Worm (Caenorhabditis elegans) whole organism, young adult: Measurements from ENCODE around the gene C53D6.8.
A peak's percentile ranks its signal among the peaks of the same experiment; 100 is the strongest.

ENCODE experiments used
- B0035.1 ChIP-seq: sonication (generic microtip); optimal IDR thresholded peaks from 2 replicates; lab custom pipeline; 2016; ENCODE audit warnings: missing genetic modification characterization, mild to moderate bottlenecking, missing compliant biosample characterization, missing genotype, missing genetic modification reagents
- B0336.3 ChIP-seq: fragments of 200-800 bp; sonication (Bioruptor generic); IDR thresholded peaks from 2 replicates; pipeline ENCODE4 v1.3.6; 2022; ENCODE audit warnings: missing genetic modification characterization, missing compliant biosample characterization
- C06A6.2 ChIP-seq: fragments of 200-800 bp; sonication (Bioruptor generic); conservative IDR thresholded peaks from 2 replicates; pipeline ENCODE4 v1.3.6; 2022; ENCODE audit warnings: missing genetic modification characterization, missing compliant biosample characterization
- C17E4.6 ChIP-seq: fragments of 200-800 bp; sonication (Bioruptor generic); IDR thresholded peaks from 2 replicates; pipeline ENCODE4 v1.3.6; 2022; ENCODE audit warnings: missing genetic modification reagents, missing genetic modification characterization, missing compliant biosample characterization
- D2030.7 ChIP-seq: fragments of 200-800 bp; sonication (Bioruptor generic); IDR thresholded peaks from 2 replicates; pipeline ENCODE4 v1.3.6; 2022; ENCODE audit warnings: missing genetic modification reagents, missing genetic modification characterization, missing compliant biosample characterization
- F33H1.4 ChIP-seq: fragments of 200-800 bp; sonication (Bioruptor generic); IDR thresholded peaks from 2 replicates; pipeline ENCODE4 v1.3.6; 2022; ENCODE audit warnings: missing genetic modification reagents, missing genetic modification characterization, missing compliant biosample characterization
- F49E8.2 ChIP-seq: sonication (generic microtip); optimal IDR thresholded peaks from 3 replicates; lab custom pipeline; 2017; ENCODE audit warnings: missing genetic modification characterization, mild to moderate bottlenecking, missing compliant biosample characterization, antibody characterized with exemption, moderate library complexity; ENCODE audit not compliant: insufficient read depth
- F52B5.7 ChIP-seq: sonication (generic microtip); optimal IDR thresholded peaks from 2 replicates; lab custom pipeline; 2016; ENCODE audit warnings: mild to moderate bottlenecking, missing genetic modification characterization, missing compliant biosample characterization
- K12H6.12 ChIP-seq: fragments of 200-800 bp; sonication (Bioruptor generic); optimal IDR thresholded peaks from 2 replicates; lab custom pipeline; 2018; ENCODE audit warnings: mild to moderate bottlenecking, missing genetic modification characterization, missing compliant biosample characterization
- T07F8.4 ChIP-seq: sonication (generic microtip); optimal IDR thresholded peaks from 2 replicates; lab custom pipeline; 2016; ENCODE audit warnings: mild to moderate bottlenecking, missing genetic modification characterization, moderate library complexity, missing compliant biosample characterization
- T26A5.8 ChIP-seq: sonication (generic microtip); optimal IDR thresholded peaks from 2 replicates; lab custom pipeline; 2016; ENCODE audit warnings: missing genetic modification characterization, missing compliant biosample characterization
- Y53F4B.3 ChIP-seq: fragments of 200-800 bp; sonication (Bioruptor generic); IDR thresholded peaks from 2 replicates; pipeline ENCODE4 v1.3.6; 2022; ENCODE audit warnings: missing genetic modification reagents, missing genetic modification characterization, missing compliant biosample characterization
- Y53G8AR.9 ChIP-seq: fragments of 200-800 bp; sonication (Bioruptor generic); conservative IDR thresholded peaks from 2 replicates; pipeline ENCODE4 v1.3.6; 2022; ENCODE audit warnings: missing genetic modification reagents, missing genetic modification characterization, missing compliant biosample characterization
- Y56A3A.18 ChIP-seq: fragments of 200-800 bp; sonication (Bioruptor generic); IDR thresholded peaks from 2 replicates; pipeline ENCODE4 v1.3.6; 2022; ENCODE audit warnings: missing genetic modification reagents, missing genetic modification characterization, missing compliant biosample characterization
- Y67H2A.10 ChIP-seq: fragments of 200-800 bp; sonication (Bioruptor generic); conservative IDR thresholded peaks from 2 replicates; pipeline ENCODE4 v1.3.6; 2022; ENCODE audit warnings: missing genetic modification reagents, missing genetic modification characterization, missing compliant biosample characterization
- Y95B8A.8 ChIP-seq: fragments of 200-800 bp; sonication (Bioruptor generic); IDR thresholded peaks from 2 replicates; pipeline ENCODE4 v1.3.6; 2022; ENCODE audit warnings: missing genetic modification reagents, missing genetic modification characterization, missing compliant biosample characterization
- ZK185.1 ChIP-seq: sonication (generic microtip); optimal IDR thresholded peaks from 2 replicates; lab custom pipeline; 2016; ENCODE audit warnings: mild to moderate bottlenecking, missing genetic modification characterization, missing compliant biosample characterization; ENCODE audit not compliant: poor library complexity, severe bottlenecking
- atf-7 ChIP-seq: sonication (generic microtip); optimal IDR thresholded peaks from 2 replicates; lab custom pipeline; 2017; ENCODE audit warnings: mild to moderate bottlenecking, missing genetic modification characterization, missing compliant biosample characterization
- attf-3 ChIP-seq: fragments of 200-800 bp; sonication (Bioruptor generic); conservative IDR thresholded peaks from 2 replicates; pipeline ENCODE4 v1.3.6; 2022; ENCODE audit warnings: missing genetic modification reagents, missing genetic modification characterization, missing compliant biosample characterization
- attf-6 ChIP-seq: fragments of 200-800 bp; sonication (Bioruptor generic); IDR thresholded peaks from 2 replicates; pipeline ENCODE4 v1.3.6; 2022; ENCODE audit warnings: missing genetic modification reagents, missing genetic modification characterization, missing compliant biosample characterization
- ceh-58 ChIP-seq: fragments of 200-800 bp; sonication (Bioruptor generic); IDR thresholded peaks from 2 replicates; pipeline ENCODE4 v1.3.6; 2022; ENCODE audit warnings: missing genetic modification characterization, missing compliant biosample characterization
- die-1 ChIP-seq: sonication (generic microtip); optimal IDR thresholded peaks from 2 replicates; lab custom pipeline; 2016; ENCODE audit warnings: missing genotype, mild to moderate bottlenecking, missing genetic modification characterization, missing compliant biosample characterization
- dpl-1 ChIP-seq: fragments of 150-350 bp; optimal IDR thresholded peaks from 2 replicates; lab custom pipeline; 2014; ENCODE audit warnings: missing biosample characterization, missing genetic modification reagents, missing genetic modification characterization
- egl-44 ChIP-seq: fragments of 200-800 bp; sonication (Bioruptor generic); IDR thresholded peaks from 2 replicates; pipeline ENCODE4 v1.3.6; 2022; ENCODE audit warnings: missing genetic modification reagents, missing genetic modification characterization, missing compliant biosample characterization
- egrh-3 ChIP-seq: fragments of 200-800 bp; sonication (Bioruptor generic); IDR thresholded peaks from 2 replicates; pipeline ENCODE4 v1.3.6; 2022; ENCODE audit warnings: missing genetic modification reagents, missing genetic modification characterization, missing compliant biosample characterization
- fkh-3 ChIP-seq: sonication (generic microtip); optimal IDR thresholded peaks from 2 replicates; lab custom pipeline; 2016; ENCODE audit warnings: mild to moderate bottlenecking, missing genetic modification characterization, missing compliant biosample characterization
- hlh-12 ChIP-seq: sonication (generic microtip); optimal IDR thresholded peaks from 2 replicates; lab custom pipeline; 2016; ENCODE audit warnings: missing genetic modification characterization, missing compliant biosample characterization
- let-607 ChIP-seq, 2 experiments: fragments of 200-800 bp in 1 of 2; sonication (Bioruptor generic) in 1 of 2; sonication (generic microtip) in 1 of 2; optimal IDR thresholded peaks; 2 replicates each; lab custom pipeline; 2016 to 2018; ENCODE audit warnings: mild to moderate bottlenecking in 2 of 2, missing compliant biosample characterization in 2 of 2, missing genetic modification characterization in 2 of 2, moderate library complexity in 2 of 2, missing genotype in 1 of 2
- lin-54 ChIP-seq: fragments of 200-800 bp; sonication (Bioruptor generic); optimal IDR thresholded peaks from 2 replicates; lab custom pipeline; 2018; ENCODE audit warnings: mild to moderate bottlenecking, missing genetic modification characterization, missing compliant biosample characterization
- madf-10 ChIP-seq: sonication (generic microtip); optimal IDR thresholded peaks from 2 replicates; lab custom pipeline; 2016; ENCODE audit warnings: mild to moderate bottlenecking, missing genetic modification characterization, missing compliant biosample characterization
- madf-8 ChIP-seq: fragments of 200-800 bp; sonication (Bioruptor generic); conservative IDR thresholded peaks from 2 replicates; pipeline ENCODE4 v1.3.6; 2022; ENCODE audit warnings: missing genetic modification reagents, missing genetic modification characterization, missing compliant biosample characterization
- mcd-1 ChIP-seq: fragments of 200-800 bp; sonication (Bioruptor generic); IDR thresholded peaks from 2 replicates; pipeline ENCODE4 v1.3.6; 2022; ENCODE audit warnings: missing genetic modification reagents, missing genetic modification characterization, missing compliant biosample characterization
- nfya-1 ChIP-seq: sonication (generic microtip); optimal IDR thresholded peaks from 2 replicates; lab custom pipeline; 2017; ENCODE audit warnings: antibody characterized with exemption, missing compliant biosample characterization, missing genetic modification characterization, borderline replicate concordance; ENCODE audit not compliant: insufficient read depth
- nhr-120 ChIP-seq: fragments of 200-800 bp; sonication (Bioruptor generic); IDR thresholded peaks from 2 replicates; pipeline ENCODE4 v1.3.6; 2022; ENCODE audit warnings: missing genetic modification characterization, missing compliant biosample characterization
- nhr-80 ChIP-seq: sonication (generic microtip); optimal IDR thresholded peaks from 2 replicates; lab custom pipeline; 2016; ENCODE audit warnings: missing genetic modification characterization, missing compliant biosample characterization
- sea-2 ChIP-seq: fragments of 200-800 bp; sonication (Bioruptor generic); IDR thresholded peaks from 2 replicates; pipeline ENCODE4 v1.3.6; 2022; ENCODE audit warnings: missing genetic modification characterization, missing compliant biosample characterization
- snpc-1.1 ChIP-seq: sonication (generic microtip); optimal IDR thresholded peaks from 2 replicates; lab custom pipeline; 2017; ENCODE audit warnings: missing genetic modification characterization, mild to moderate bottlenecking, missing compliant biosample characterization, antibody characterized with exemption, moderate library complexity, missing genotype, missing genetic modification reagents; ENCODE audit not compliant: insufficient read depth
- snpc-1.3 ChIP-seq: sonication (generic microtip); optimal IDR thresholded peaks from 2 replicates; lab custom pipeline; 2017; ENCODE audit warnings: missing genetic modification characterization, mild to moderate bottlenecking, missing compliant biosample characterization, antibody characterized with exemption, moderate library complexity, missing genotype, missing genetic modification reagents; ENCODE audit not compliant: insufficient read depth
- snpc-4 ChIP-seq, 5 experiments: fragments of 150-350 bp in 1 of 5; sonication (generic microtip) in 4 of 5; optimal IDR thresholded peaks; 2 replicates each; lab custom pipeline; 2014 to 2018; ENCODE audit warnings: missing genetic modification characterization in 5 of 5, missing biosample characterization in 3 of 5, antibody characterized with exemption in 2 of 5, mild to moderate bottlenecking in 2 of 5, missing compliant biosample characterization in 2 of 5, missing genotype in 2 of 5, moderate library complexity in 2 of 5, missing genetic modification reagents in 1 of 5
- sptf-2 ChIP-seq: fragments of 200-800 bp; sonication (Bioruptor generic); optimal IDR thresholded peaks from 2 replicates; lab custom pipeline; 2018; ENCODE audit warnings: mild to moderate bottlenecking, missing genetic modification characterization, missing compliant biosample characterization
- tbx-9 ChIP-seq: sonication (generic microtip); optimal IDR thresholded peaks from 2 replicates; lab custom pipeline; 2016; ENCODE audit warnings: borderline replicate concordance, missing genetic modification characterization, inconsistent platforms, missing compliant biosample characterization
- tlf-1 ChIP-seq: fragments of 200-800 bp; sonication (Bioruptor generic); optimal IDR thresholded peaks from 2 replicates; lab custom pipeline; 2018; ENCODE audit warnings: mild to moderate bottlenecking, missing genetic modification characterization, missing compliant biosample characterization
- unc-62 ChIP-seq: fragments of 150-350 bp; optimal IDR thresholded peaks from 2 replicates; lab custom pipeline; 2014; ENCODE audit warnings: missing biosample characterization, missing genetic modification reagents, missing genetic modification characterization
- ztf-3 ChIP-seq: fragments of 200-800 bp; sonication (Bioruptor generic); optimal IDR thresholded peaks from 2 replicates; lab custom pipeline; 2018; ENCODE audit warnings: mild to moderate bottlenecking, missing genetic modification characterization, missing compliant biosample characterization

Gene C53D6.8

ce11 chrIV:9001184-9001583, 1.4 kb downstream of the C53D6.8 start (continued):
- TF ChIP-seq mcd-1 (GFP tag; lab: Robert Waterston, UW) (no peak), let-607 (tag; optimal IDR thresholded peaks at IDR 0.05; lab: Kevin White, UChicago) (no peak), tlf-1 (GFP tag; lab: Kevin White, UChicago) (no peak), attf-6 (peak; percentile 90), nfya-1 (tag; lab: Kevin White, UChicago) (no peak), sea-2 (GFP tag; lab: Robert Waterston, UW) (no peak), B0336.3 (GFP tag; lab: Robert Waterston, UW) (no peak), nhr-120 (no peak), attf-3 (GFP tag; lab: Robert Waterston, UW) (no peak), snpc-1.3 (tag; lab: Kevin White, UChicago) (peak; percentile 73), tbx-9 (tag; lab: Kevin White, UChicago) (no peak), F52B5.7 (tag; lab: Kevin White, UChicago) (no peak), B0035.1 (no peak), egrh-3 (GFP tag; lab: Robert Waterston, UW) (no peak), Y53F4B.3 (GFP tag; lab: Robert Waterston, UW) (no peak), C17E4.6 (no peak), hlh-12 (no peak), T26A5.8 (tag; lab: Kevin White, UChicago) (no peak), ztf-3 (no peak), nhr-80 (tag; lab: Kevin White, UChicago) (no peak), fkh-3 (no peak), sptf-2 (GFP tag; lab: Kevin White, UChicago) (no peak), D2030.7 (GFP tag; lab: Robert Waterston, UW) (peak; percentile 69; the same call in 1 of the 2 replicates), madf-8 (GFP tag; lab: Robert Waterston, UW) (no peak), ZK185.1 (tag; lab: Kevin White, UChicago) (no peak), Y56A3A.18 (GFP tag; lab: Robert Waterston, UW) (no peak), Y67H2A.10 (GFP tag; lab: Robert Waterston, UW) (no peak), T07F8.4 (no peak), die-1 (no peak), unc-62 (GFP tag; lab: Kevin White, UChicago) (no peak), F33H1.4 (GFP tag; lab: Robert Waterston, UW) (no peak; the same call in 1 of the 2 replicates), dpl-1 (GFP tag; lab: Kevin White, UChicago) (no peak), F49E8.2 (peak; percentile 26), Y95B8A.8 (GFP tag; lab: Robert Waterston, UW) (no peak), K12H6.12 (tag; lab: Kevin White, UChicago) (no peak), ceh-58 (GFP tag; lab: Robert Waterston, UW) (no peak), C06A6.2 (GFP tag; lab: Robert Waterston, UW) (no peak), madf-10 (no peak), egl-44 (GFP tag; lab: Robert Waterston, UW) (no peak), atf-7 (tag; lab: Kevin White, UChicago) (no peak), lin-54 (GFP tag; lab: Kevin White, UChicago) (no peak), snpc-1.1 (tag; lab: Kevin White, UChicago) (peak; percentile 93), Y53G8AR.9 (GFP tag; lab: Robert Waterston, UW) (no peak), snpc-4 (GFP tag; optimal IDR thresholded peaks at IDR 0.05; lab: Kevin White, UChicago) (peak; percentile 92), snpc-4 (tag; optimal IDR thresholded peaks at IDR 0.05; lab: Kevin White, UChicago) (peak; percentile 84 to 95 (median 94))
